Fruit fly (Drosophila melanogaster) whole organism, embryonic: ENCODE results near the gene CG12811.

Source experiments
- C15 ChIP-seq: fragments of 200-800 bp; sonication (Bioruptor generic); IDR thresholded peaks from 3 replicates; pipeline ENCODE4 v1.3.6; 2022; ENCODE audit warnings: missing biosample characterization, missing genetic modification characterization
- CG10209 ChIP-seq: fragments of 200-800 bp; sonication (Bioruptor generic); optimal IDR thresholded peaks from 3 replicates; lab custom pipeline; 2017; ENCODE audit warnings: missing biosample characterization, mild to moderate bottlenecking, missing genetic modification characterization, missing genetic modification reagents
- CG11695 ChIP-seq: fragments of 200-800 bp; sonication (Bioruptor generic); IDR thresholded peaks from 3 replicates; pipeline ENCODE4 v1.3.6; 2022; ENCODE audit warnings: missing biosample characterization, missing genetic modification characterization
- CG12155 ChIP-seq: fragments of 200-800 bp; sonication (Bioruptor generic); optimal IDR thresholded peaks from 3 replicates; lab custom pipeline; 2016; ENCODE audit warnings: missing biosample characterization, missing genetic modification characterization
- CG13296 ChIP-seq: fragments of 200-800 bp; sonication (Bioruptor generic); optimal IDR thresholded peaks from 3 replicates; lab custom pipeline; 2018; ENCODE audit warnings: missing biosample characterization, mild to moderate bottlenecking, missing genetic modification characterization
- CG13624 ChIP-seq: fragments of 200-800 bp; sonication (Bioruptor generic); optimal IDR thresholded peaks from 2 replicates; lab custom pipeline; 2016; ENCODE audit warnings: missing biosample characterization, missing genetic modification characterization
- CG17612 ChIP-seq: fragments of 200-800 bp; sonication (Bioruptor generic); IDR thresholded peaks from 2 replicates; pipeline ENCODE4 v1.3.6; 2022; ENCODE audit warnings: missing biosample characterization, missing genetic modification characterization
- CG3065 ChIP-seq: fragments of 200-800 bp; sonication (Bioruptor generic); optimal IDR thresholded peaks from 2 replicates; lab custom pipeline; 2016; ENCODE audit warnings: missing biosample characterization, missing genetic modification characterization
- CG32532 ChIP-seq: fragments of 200-800 bp; sonication (Bioruptor generic); IDR thresholded peaks from 2 replicates; pipeline ENCODE4 v1.3.6; 2022; ENCODE audit warnings: missing biosample characterization, missing genetic modification characterization
- CG34224 ChIP-seq: fragments of 200-800 bp; sonication (Bioruptor generic); IDR thresholded peaks from 3 replicates; pipeline ENCODE4 v1.3.6; 2022; ENCODE audit warnings: missing biosample characterization, missing genetic modification characterization; ENCODE audit not compliant: partially characterized antibody
- CG34422 ChIP-seq: fragments of 200-800 bp; sonication (Bioruptor generic); IDR thresholded peaks from 3 replicates; pipeline ENCODE4 v1.3.6; 2022; ENCODE audit warnings: missing biosample characterization, missing genetic modification characterization
- CG3838 ChIP-seq: fragments of 200-800 bp; sonication (Bioruptor generic); optimal IDR thresholded peaks from 3 replicates; lab custom pipeline; 2016; ENCODE audit warnings: missing biosample characterization, missing genetic modification characterization
- CG4854 ChIP-seq: fragments of 200-800 bp; sonication (Bioruptor generic); optimal IDR thresholded peaks from 2 replicates; lab custom pipeline; 2016; ENCODE audit warnings: missing biosample characterization, missing genetic modification characterization, inconsistent platforms
- CG5953 ChIP-seq: fragments of 200-800 bp; sonication (Bioruptor generic); IDR thresholded peaks from 2 replicates; pipeline ENCODE4 v1.3.6; 2022; ENCODE audit warnings: missing biosample characterization, missing genetic modification characterization
- CG7928 ChIP-seq: fragments of 200-800 bp; sonication (Bioruptor generic); optimal IDR thresholded peaks from 2 replicates; lab custom pipeline; 2017; ENCODE audit warnings: missing biosample characterization, mild to moderate bottlenecking, missing genetic modification characterization
- CHES-1-like ChIP-seq: fragments of 200-800 bp; sonication (Bioruptor generic); optimal IDR thresholded peaks from 2 replicates; lab custom pipeline; 2016; ENCODE audit warnings: missing biosample characterization, missing genetic modification characterization
- Deaf1 ChIP-seq: fragments of 200-800 bp; optimal IDR thresholded peaks from 3 replicates; lab custom pipeline; 2019; ENCODE audit warnings: missing biosample characterization, mild to moderate bottlenecking, missing genetic modification characterization, moderate library complexity
- Dp ChIP-seq: fragments of 200-800 bp; sonication (Bioruptor generic); optimal IDR thresholded peaks from 2 replicates; lab custom pipeline; 2018; ENCODE audit warnings: missing biosample characterization, mild to moderate bottlenecking, missing genetic modification characterization, moderate library complexity
- Eip74EF ChIP-seq, 2 experiments: fragments of 200-800 bp in 1 of 2; fragments of >200 bp in 1 of 2; sonication (Bioruptor generic) in 1 of 2; optimal IDR thresholded peaks; 2 replicates each; lab custom pipeline; 2017 to 2019; ENCODE audit warnings: missing biosample characterization in 2 of 2, missing genetic modification characterization in 2 of 2, mild to moderate bottlenecking in 1 of 2, moderate library complexity in 1 of 2
- Elba2 ChIP-seq: fragments of 200-800 bp; sonication (Bioruptor generic); optimal IDR thresholded peaks from 3 replicates; lab custom pipeline; 2016; ENCODE audit warnings: missing biosample characterization, missing genetic modification characterization
- Ets65A ChIP-seq: fragments of 200-800 bp; sonication (Bioruptor generic); peaks from one replicate; lab custom pipeline; 2016; ENCODE audit warnings: missing biosample characterization, missing genetic modification characterization
- Fer1 ChIP-seq: fragments of 200-800 bp; sonication (Bioruptor generic); optimal IDR thresholded peaks from 2 replicates; lab custom pipeline; 2017; ENCODE audit warnings: missing biosample characterization, mild to moderate bottlenecking, missing genetic modification characterization
- HLH54F ChIP-seq: fragments of 200-800 bp; sonication (Bioruptor generic); optimal IDR thresholded peaks from 3 replicates; lab custom pipeline; 2016; ENCODE audit warnings: missing biosample characterization, missing genetic modification characterization
- HmgD ChIP-seq: fragments of 200-800 bp; sonication (Bioruptor generic); optimal IDR thresholded peaks from 3 replicates; lab custom pipeline; 2016; ENCODE audit warnings: missing biosample characterization, missing genetic modification characterization
- HmgZ ChIP-seq: fragments of 200-800 bp; sonication (Bioruptor generic); optimal IDR thresholded peaks from 2 replicates; lab custom pipeline; 2018; ENCODE audit warnings: missing biosample characterization, mild to moderate bottlenecking, missing genetic modification characterization
- Hr51 ChIP-seq, 2 experiments: fragments of 200-800 bp; sonication (Bioruptor generic); optimal IDR thresholded peaks; 2 replicates in 1 of 2; 3 replicates in 1 of 2; lab custom pipeline; 2016 to 2018; ENCODE audit warnings: missing biosample characterization in 2 of 2, missing genetic modification characterization in 2 of 2, mild to moderate bottlenecking in 1 of 2, moderate library complexity in 1 of 2
- Meics ChIP-seq: fragments of 200-800 bp; sonication (Bioruptor generic); optimal IDR thresholded peaks from 2 replicates; lab custom pipeline; 2017; ENCODE audit warnings: missing biosample characterization, mild to moderate bottlenecking, missing genetic modification characterization
- Opbp ChIP-seq: fragments of 200-800 bp; sonication (Bioruptor generic); IDR thresholded peaks from 3 replicates; pipeline ENCODE4 v1.3.6; 2022; ENCODE audit warnings: missing biosample characterization, missing genetic modification characterization; ENCODE audit not compliant: partially characterized antibody
- Pdp1 ChIP-seq, 2 experiments: fragments of 200-800 bp; sonication (Bioruptor generic); optimal IDR thresholded peaks; 3 replicates each; lab custom pipeline; 2016; ENCODE audit warnings: missing biosample characterization in 2 of 2, missing genetic modification characterization in 2 of 2, mild to moderate bottlenecking in 1 of 2, moderate library complexity in 1 of 2
- abd-A ChIP-seq: fragments of 200-800 bp; sonication (Bioruptor generic); optimal IDR thresholded peaks from 3 replicates; lab custom pipeline; 2019; ENCODE audit warnings: missing biosample characterization, mild to moderate bottlenecking, missing genetic modification characterization, moderate library complexity
- ase ChIP-seq: fragments of 200-800 bp; sonication (Bioruptor generic); IDR thresholded peaks from 3 replicates; pipeline ENCODE4 v1.3.6; 2022; ENCODE audit warnings: missing biosample characterization, missing genetic modification characterization
- bcd ChIP-seq: fragments of 200-800 bp; sonication (Bioruptor generic); optimal IDR thresholded peaks from 2 replicates; lab custom pipeline; 2017; ENCODE audit warnings: missing biosample characterization, mild to moderate bottlenecking, missing genetic modification characterization
- cas ChIP-seq: fragments of 200-800 bp; sonication (Bioruptor generic); IDR thresholded peaks from 2 replicates; pipeline ENCODE4 v1.3.6; 2022; ENCODE audit warnings: missing biosample characterization, missing genetic modification characterization
- cg ChIP-seq: fragments of 200-800 bp; sonication (Bioruptor generic); optimal IDR thresholded peaks from 3 replicates; lab custom pipeline; 2019; ENCODE audit warnings: missing biosample characterization, mild to moderate bottlenecking, missing genetic modification characterization, moderate library complexity
- corto ChIP-seq: fragments of 200-800 bp; sonication (Bioruptor generic); optimal IDR thresholded peaks from 2 replicates; lab custom pipeline; 2016; ENCODE audit warnings: missing biosample characterization, mild to moderate bottlenecking, missing genetic modification characterization, moderate library complexity
- croc ChIP-seq: fragments of 200-800 bp; sonication (Bioruptor generic); conservative IDR thresholded peaks from 3 replicates; pipeline ENCODE4 v1.3.6; 2022; ENCODE audit warnings: missing biosample characterization, missing genetic modification characterization
- disco-r ChIP-seq: fragments of 200-800 bp; sonication (Bioruptor generic); optimal IDR thresholded peaks from 2 replicates; lab custom pipeline; 2016; ENCODE audit warnings: missing biosample characterization, missing genetic modification characterization
- ewg ChIP-seq: fragments of 200-800 bp; sonication (Bioruptor generic); optimal IDR thresholded peaks from 3 replicates; lab custom pipeline; 2017; ENCODE audit warnings: mild to moderate bottlenecking, missing biosample characterization, missing genetic modification reagents, missing genetic modification characterization
- ftz-f1 ChIP-seq: fragments of 200-800 bp; sonication (Bioruptor generic); optimal IDR thresholded peaks from 2 replicates; lab custom pipeline; 2016; ENCODE audit warnings: missing biosample characterization, missing genetic modification characterization
- nom ChIP-seq: fragments of 200-800 bp; sonication (Bioruptor generic); optimal IDR thresholded peaks from 2 replicates; lab custom pipeline; 2017; ENCODE audit warnings: missing biosample characterization, missing genetic modification characterization, mild to moderate bottlenecking, moderate library complexity, missing genetic modification reagents
- oc ChIP-seq: fragments of 200-800 bp; sonication (Bioruptor generic); optimal IDR thresholded peaks from 2 replicates; lab custom pipeline; 2018; ENCODE audit warnings: missing biosample characterization, mild to moderate bottlenecking, missing genetic modification characterization, moderate library complexity
- otp ChIP-seq: fragments of 200-800 bp; sonication (Bioruptor generic); IDR thresholded peaks from 3 replicates; pipeline ENCODE4, ENCODE4 v1.3.6; 2022; ENCODE audit warnings: missing biosample characterization, missing genetic modification characterization
- pzg ChIP-seq: fragments of 200-800 bp; sonication (Bioruptor generic); optimal IDR thresholded peaks from 3 replicates; lab custom pipeline; 2018; ENCODE audit warnings: missing biosample characterization, mild to moderate bottlenecking, missing genetic modification characterization, moderate library complexity
- ro ChIP-seq: fragments of 200-800 bp; sonication (Bioruptor generic); IDR thresholded peaks from 2 replicates; pipeline ENCODE4 v1.3.6; 2022; ENCODE audit warnings: missing biosample characterization, missing genetic modification characterization
- scrt ChIP-seq: fragments of 200-800 bp; sonication (Bioruptor generic); optimal IDR thresholded peaks from 2 replicates; lab custom pipeline; 2018; ENCODE audit warnings: missing biosample characterization, mild to moderate bottlenecking, missing genetic modification characterization, moderate library complexity
- seq ChIP-seq: fragments of 200-800 bp; sonication (Bioruptor generic); IDR thresholded peaks from 2 replicates; pipeline ENCODE4 v1.3.6; 2022; ENCODE audit warnings: missing biosample characterization, missing genetic modification characterization
- tio ChIP-seq: fragments of 200-800 bp; sonication (Bioruptor generic); optimal IDR thresholded peaks from 2 replicates; lab custom pipeline; 2017; ENCODE audit warnings: missing biosample characterization, missing genetic modification characterization, inconsistent platforms
- trem ChIP-seq: fragments of 200-800 bp; optimal IDR thresholded peaks from 3 replicates; lab custom pipeline; 2019; ENCODE audit warnings: missing biosample characterization, mild to moderate bottlenecking, missing genetic modification characterization, moderate library complexity
- yki ChIP-seq: fragments of >200 bp; optimal IDR thresholded peaks from 3 replicates; lab custom pipeline; 2018

Gene CG12811

dm6 chr3R:10090906-10091305 is 42.3 kb upstream of the CG12811 start (continued):
- no peak for TF ChIP-seq Meics (GFP tag; lab: Kevin White, UChicago)
- TF ChIP-seq CHES-1-like (GFP tag; lab: Kevin White, UChicago), result no peak
- TF ChIP-seq CG3065 (GFP tag; lab: Kevin White, UChicago), result no peak
- no peak for TF ChIP-seq HmgD

- TF ChIP-seq CG10209 (GFP tag; lab: Kevin White, UChicago), result no peak
- TF ChIP-seq HmgZ, result peak; percentile 32
- no peak for TF ChIP-seq Dp (GFP tag; lab: Kevin White, UChicago)
- no peak for TF ChIP-seq tio (GFP tag; lab: Kevin White, UChicago)
- TF ChIP-seq CG5953, result no peak
- no peak for TF ChIP-seq Elba2 (GFP tag; lab: Kevin White, UChicago)
- TF ChIP-seq Fer1 (GFP tag; lab: Kevin White, UChicago), result peak; percentile 8
- no peak for TF ChIP-seq CG13296 (GFP tag; lab: Kevin White, UChicago)
- no peak for TF ChIP-seq ro (GFP tag; lab: Robert Waterston, UW)
- TF ChIP-seq CG12155, result no peak
- peak; percentile 68 for TF ChIP-seq ewg
- peak; percentile 20; the same call in 1 of the 3 replicates for TF ChIP-seq CG34422
- no peak for TF ChIP-seq croc
- TF ChIP-seq yki (lab: Kevin White, UChicago), result peak; percentile 32
- peak; percentile 25 for TF ChIP-seq nom
- TF ChIP-seq CG3838 (GFP tag; lab: Kevin White, UChicago), result no peak
- no peak for TF ChIP-seq CG13624
- no peak for TF ChIP-seq Ets65A (GFP tag; lab: Kevin White, UChicago)
- no peak for TF ChIP-seq Pdp1 (GFP tag; optimal IDR thresholded peaks at IDR 0.05; lab: Kevin White, UChicago)
- TF ChIP-seq disco-r (GFP tag; lab: Kevin White, UChicago), result no peak
- no peak for TF ChIP-seq bcd (GFP tag; lab: Kevin White, UChicago)
- no peak; the same call in 2 of the 3 replicates for TF ChIP-seq CG11695 (GFP tag; lab: Robert Waterston, UW)
- TF ChIP-seq Hr51 (GFP tag; optimal IDR thresholded peaks at IDR 0.05; lab: Kevin White, UChicago), result peak in 1 of 2 experiments; percentile 40
- no peak for TF ChIP-seq trem (tag; lab: Kevin White, UChicago)
- TF ChIP-seq CG7928, result no peak
- TF ChIP-seq scrt (GFP tag; lab: Kevin White, UChicago), result peak; percentile 70
- TF ChIP-seq otp, result no peak
- TF ChIP-seq cg (GFP tag; lab: Kevin White, UChicago), result peak; percentile 78
- TF ChIP-seq abd-A (tag; lab: Kevin White, UChicago), result no peak
- no peak for TF ChIP-seq C15 (GFP tag; lab: Robert Waterston, UW)
- TF ChIP-seq Opbp, result 0 out of 3 replicates have a peak, but pooled peaks have one; percentile 18
- TF ChIP-seq ftz-f1 (GFP tag; lab: Kevin White, UChicago), result peak; percentile 96
- peak; percentile 34 for TF ChIP-seq corto
- no peak for TF ChIP-seq ase (GFP tag; lab: Robert Waterston, UW)
- TF ChIP-seq pzg (GFP tag; lab: Kevin White, UChicago), result no peak
- TF ChIP-seq CG17612 (GFP tag; lab: Robert Waterston, UW), result no peak
- TF ChIP-seq Deaf1 (tag; lab: Kevin White, UChicago), result peak; percentile 3
- peak; percentile 65; the same call in 2 of the 3 replicates for TF ChIP-seq CG34224 (GFP tag; lab: Robert Waterston, UW)
- TF ChIP-seq oc, result peak; percentile 46
- 0 out of 2 replicates have a peak, but pooled peaks have one; percentile 17 for TF ChIP-seq seq (GFP tag; lab: Robert Waterston, UW)
- TF ChIP-seq CG4854, result no peak
- peak in 1 of 2 experiments; percentile 63 for TF ChIP-seq Eip74EF (GFP tag; optimal IDR thresholded peaks at IDR 0.05; lab: Kevin White, UChicago)
- TF ChIP-seq CG32532 (GFP tag; lab: Robert Waterston, UW), result no peak
- no peak for TF ChIP-seq HLH54F (GFP tag; lab: Kevin White, UChicago)
- no peak for TF ChIP-seq cas (GFP tag; lab: Robert Waterston, UW)
Measured at dm6 chr3R:10089171-10089664, 40.6 kb upstream of the CG12811 start.
